Fruit fly (Drosophila melanogaster): Measurements from ENCODE around the gene CG2983.

The CG2983 gene

DNA sequence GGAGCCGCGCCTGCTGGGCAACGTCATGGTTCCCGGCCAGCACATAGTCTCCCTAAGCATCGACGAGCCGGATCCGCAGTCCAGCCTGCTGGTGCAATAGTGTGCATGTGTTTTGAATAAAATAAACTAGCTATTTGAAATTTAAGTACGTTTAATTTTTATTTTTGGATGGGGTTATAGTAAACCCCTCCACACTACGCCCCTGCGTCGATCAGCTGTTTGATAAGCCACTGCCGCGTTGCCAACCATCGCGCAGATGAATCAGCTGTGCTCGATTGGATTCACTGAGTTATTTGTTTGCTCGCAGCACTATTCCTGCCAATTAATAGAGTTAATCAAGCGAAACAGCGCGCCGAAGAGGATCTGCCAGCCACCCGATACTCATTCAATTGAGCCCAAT, 31.4 kb downstream of the CG2983 start, which contains the start of gene RabGGTb (continued):
- TF ChIP-seq Xbp1 (GFP tag; optimal IDR thresholded peaks at IDR 0.05) (peak; percentile 56), Stat92E (GFP tag; optimal IDR thresholded peaks at IDR 0.05) (no peak), CG16813 (GFP tag; IDR thresholded peaks at IDR 0.05; ENCODE audit: partially characterized antibody) (0 out of 3 replicates have a peak, but pooled peaks have one; percentile 17), CG17385 (GFP tag; optimal IDR thresholded peaks at IDR 0.05) (peak; percentile 54), tup (GFP tag; optimal IDR thresholded peaks at IDR 0.05) (peak; percentile 50), lab (GFP tag; optimal IDR thresholded peaks at IDR 0.05) (peak; percentile 72), cato (GFP tag; optimal IDR thresholded peaks at IDR 0.05; ENCODE audit: borderline replicate concordance) (no peak), Med (GFP tag) (peak; percentile 95), CG5180 (GFP tag; optimal IDR thresholded peaks at IDR 0.05) (peak; percentile 26), CG4707 (GFP tag; optimal IDR thresholded peaks at IDR 0.05) (no peak), CG1603 (tag; optimal IDR thresholded peaks at IDR 0.05) (peak; percentile 77), CG31224 (GFP tag; IDR thresholded peaks at IDR 0.05) (peak; percentile 55; the same call in 1 of the 2 replicates), Ptx1 (GFP tag; IDR thresholded peaks at IDR 0.05) (peak; percentile 79), CG14860 (GFP tag; IDR thresholded peaks at IDR 0.05; ENCODE audit: partially characterized antibody) (no peak), sc (optimal IDR thresholded peaks at IDR 0.05) (no peak), sc (GFP tag; optimal IDR thresholded peaks at IDR 0.05) (no peak), CG10543 (GFP tag; optimal IDR thresholded peaks at IDR 0.05) (peak; percentile 65), Camta (GFP tag; optimal IDR thresholded peaks at IDR 0.05) (peak; percentile 33), odd (GFP tag; optimal IDR thresholded peaks at IDR 0.05) (peak; percentile 5), sna (GFP tag; IDR thresholded peaks at IDR 0.05; ENCODE audit: partially characterized antibody) (peak; percentile 30; the same call in 1 of the 2 replicates), danr (GFP tag; IDR thresholded peaks at IDR 0.05) (no peak), kay (GFP tag; optimal IDR thresholded peaks at IDR 0.05) (peak; percentile 77), CG10147 (GFP tag; optimal IDR thresholded peaks at IDR 0.05) (peak; percentile 29), NFAT (GFP tag; IDR thresholded peaks at IDR 0.05) (peak; percentile 80), fd3F (GFP tag; optimal IDR thresholded peaks at IDR 0.05) (peak; percentile 34), CG31441 (GFP tag; IDR thresholded peaks at IDR 0.05) (peak; percentile 26; the same call in 1 of the 2 replicates), CG13775 (GFP tag; optimal IDR thresholded peaks at IDR 0.05) (peak; percentile 29), CG10209 (GFP tag; optimal IDR thresholded peaks at IDR 0.05) (peak; percentile 41), Fer3 (tag; optimal IDR thresholded peaks at IDR 0.05) (peak; percentile 26), vnd (GFP tag; IDR thresholded peaks at IDR 0.05; ENCODE audit: partially characterized antibody) (no peak), HHEX (GFP tag; optimal IDR thresholded peaks at IDR 0.05) (peak; percentile 41), croc (GFP tag; conservative IDR thresholded peaks at IDR 0.05) (no peak; the same call in 2 of the 3 replicates), CG17568 (GFP tag; optimal IDR thresholded peaks at IDR 0.05) (no peak), CG9797 (GFP tag; optimal IDR thresholded peaks at IDR 0.05) (peak; percentile 29), CG6654 (GFP tag; optimal IDR thresholded peaks at IDR 0.05) (no peak), CG2116 (GFP tag; optimal IDR thresholded peaks at IDR 0.05) (peak; percentile 25), br (optimal IDR thresholded peaks at IDR 0.05) (no peak), Mad (GFP tag; optimal IDR thresholded peaks at IDR 0.05) (peak; percentile 24), Max (GFP tag; optimal IDR thresholded peaks at IDR 0.05) (peak; percentile 5), CG13894 (tag; optimal IDR thresholded peaks at IDR 0.05) (peak; percentile 5), phol (tag; optimal IDR thresholded peaks at IDR 0.05) (peak; percentile 24), sr (GFP tag; IDR thresholded peaks at IDR 0.05) (peak; percentile 41; the same call in 2 of the 3 replicates), HLH3B (GFP tag; IDR thresholded peaks at IDR 0.05) (peak; percentile 62; the same call in 1 of the 2 replicates), CG3838 (GFP tag; optimal IDR thresholded peaks at IDR 0.05) (no peak), CG2875 (GFP tag; optimal IDR thresholded peaks at IDR 0.05) (peak; percentile 38), Nf-YA (GFP tag; IDR thresholded peaks at IDR 0.05) (no peak), CG13424 (tag; optimal IDR thresholded peaks at IDR 0.05) (peak; percentile 52), ERR (GFP tag; optimal IDR thresholded peaks at IDR 0.05) (peak; percentile 15), CG9727 (GFP tag; optimal IDR thresholded peaks at IDR 0.05) (peak; percentile 57)

All from whole organism, embryonic.